Worm (Caenorhabditis elegans) whole organism, L4/young adult: ENCODE data around the gene M199.8.

Source experiments
- W03F9.2 ChIP-seq: fragments of 150-350 bp; optimal IDR thresholded peaks from 2 replicates; lab custom pipeline; 2014; ENCODE audit warnings: missing biosample characterization, missing genetic modification characterization
- dao-5 ChIP-seq: sonication (generic microtip); optimal IDR thresholded peaks from 2 replicates; lab custom pipeline; 2016; ENCODE audit warnings: missing genotype, missing genetic modification characterization, moderate library complexity, missing compliant biosample characterization
- him-1 ChIP-seq: sonication (generic microtip); optimal IDR thresholded peaks from 2 replicates; lab custom pipeline; 2016; ENCODE audit warnings: missing genotype, missing genetic modification reagents, missing genetic modification characterization, missing compliant biosample characterization

ce11 chrIV:15175487-15176128 lies 41.8 kb upstream of the M199.8 start, which contains the start of gene Y40H7A.4:
- no peak for TF ChIP-seq dao-5
- no peak for TF ChIP-seq him-1
- no peak for TF ChIP-seq W03F9.2 (tag; lab: Kevin White, UChicago)
